Worm (Caenorhabditis elegans) whole organism, L1 larva: ENCODE measurements around the gene csq-1.
A peak's percentile ranks its signal among the peaks of the same experiment; 100 is the strongest.

Experiments
- C04F5.9 ChIP-seq: sonication (generic microtip); optimal IDR thresholded peaks from 2 replicates; lab custom pipeline; 2016; ENCODE audit warnings: missing genetic modification characterization, missing compliant biosample characterization
- C34B4.2 ChIP-seq: sonication (generic microtip); optimal IDR thresholded peaks from 2 replicates; lab custom pipeline; 2017; ENCODE audit warnings: mild to moderate bottlenecking, missing genetic modification characterization, missing compliant biosample characterization
- Y116A8C.19 ChIP-seq: sonication (generic microtip); optimal IDR thresholded peaks from 2 replicates; lab custom pipeline; 2016; ENCODE audit warnings: missing compliant biosample characterization, missing genetic modification characterization, borderline replicate concordance
- aha-1 ChIP-seq: fragments of 150-350 bp; optimal IDR thresholded peaks from 2 replicates; lab custom pipeline; 2014; ENCODE audit warnings: missing biosample characterization, missing genetic modification characterization
- ama-1 ChIP-seq: fragments of 150-350 bp; optimal IDR thresholded peaks from 2 replicates; lab custom pipeline; 2014
- blmp-1 ChIP-seq: fragments of 150-350 bp; optimal IDR thresholded peaks from 2 replicates; lab custom pipeline; 2014; ENCODE audit warnings: missing biosample characterization, missing genetic modification characterization
- ceh-63 ChIP-seq: fragments of 200-800 bp; sonication (Bioruptor generic); optimal IDR thresholded peaks from 2 replicates; lab custom pipeline; 2018; ENCODE audit warnings: mild to moderate bottlenecking, missing genetic modification characterization, missing compliant biosample characterization
- ceh-8 ChIP-seq: fragments of 200-800 bp; sonication (Bioruptor generic); optimal IDR thresholded peaks from 2 replicates; lab custom pipeline; 2018; ENCODE audit warnings: mild to moderate bottlenecking, missing genetic modification characterization, moderate library complexity, missing compliant biosample characterization
- ceh-88 ChIP-seq: fragments of 200-800 bp; sonication (Bioruptor generic); IDR thresholded peaks from 2 replicates; pipeline ENCODE4 v1.3.6; 2022; ENCODE audit warnings: missing genetic modification characterization, missing compliant biosample characterization
- ces-1 ChIP-seq: fragments of 150-350 bp; optimal IDR thresholded peaks from 2 replicates; lab custom pipeline; 2014; ENCODE audit warnings: missing biosample characterization, missing genetic modification reagents, missing genetic modification characterization
- dpl-1 ChIP-seq, 3 experiments: fragments of 150-350 bp in 2 of 3; sonication (generic microtip) in 1 of 3; optimal IDR thresholded peaks; 2 replicates each; lab custom pipeline; 2014 to 2017; ENCODE audit warnings: missing biosample characterization in 3 of 3, missing genetic modification characterization in 3 of 3, missing genetic modification reagents in 3 of 3
- efl-1 ChIP-seq, 4 experiments: fragments of 150-350 bp; optimal IDR thresholded peaks in 3 of 4; peaks in 1 of 4; 1 replicate in 1 of 4; 2 replicates in 3 of 4; lab custom pipeline; 2014; ENCODE audit warnings: missing biosample characterization in 2 of 4, missing genetic modification characterization in 2 of 4, missing genetic modification reagents in 2 of 4
- egl-13 ChIP-seq: sonication (generic microtip); optimal IDR thresholded peaks from 2 replicates; lab custom pipeline; 2016; ENCODE audit warnings: missing genotype, missing genetic modification reagents, missing genetic modification characterization, missing compliant biosample characterization
- elt-2 ChIP-seq: sonication (generic microtip); optimal IDR thresholded peaks from 2 replicates; lab custom pipeline; 2016; ENCODE audit warnings: missing genetic modification characterization, mild to moderate bottlenecking, inconsistent platforms, missing compliant biosample characterization, missing genetic modification reagents
- fkh-10 ChIP-seq: sonication (generic microtip); optimal IDR thresholded peaks from 2 replicates; lab custom pipeline; 2017; ENCODE audit warnings: missing biosample characterization, missing genetic modification reagents, missing genetic modification characterization
- grh-1 ChIP-seq: fragments of 200-800 bp; sonication (Bioruptor generic); IDR thresholded peaks from 2 replicates; pipeline ENCODE4 v1.3.6; 2022; ENCODE audit warnings: missing genetic modification reagents, missing genetic modification characterization, missing compliant biosample characterization
- hlh-17 ChIP-seq: fragments of 200-800 bp; sonication (Bioruptor generic); optimal IDR thresholded peaks from 2 replicates; lab custom pipeline; 2018; ENCODE audit warnings: missing genetic modification characterization, mild to moderate bottlenecking, missing compliant biosample characterization, moderate library complexity, borderline replicate concordance
- hpl-2 ChIP-seq: fragments of 150-350 bp; optimal IDR thresholded peaks from 2 replicates; lab custom pipeline; 2014; ENCODE audit warnings: missing biosample characterization, missing genetic modification reagents, missing genetic modification characterization
- lin-15B ChIP-seq: fragments of 150-350 bp; sonication (generic microtip); optimal IDR thresholded peaks from 3 replicates; lab custom pipeline; 2014; ENCODE audit warnings: missing biosample characterization, missing genetic modification characterization
- lin-39 ChIP-seq: fragments of 150-350 bp; optimal IDR thresholded peaks from 2 replicates; lab custom pipeline; 2014; ENCODE audit warnings: missing biosample characterization, missing genetic modification reagents, missing genetic modification characterization
- lsy-2 ChIP-seq, 2 experiments: fragments of 150-350 bp; optimal IDR thresholded peaks; 2 replicates each; lab custom pipeline; 2014; ENCODE audit warnings: missing biosample characterization in 2 of 2, missing genetic modification characterization in 2 of 2
- mab-9 ChIP-seq: fragments of 200-800 bp; sonication (Bioruptor generic); IDR thresholded peaks from 2 replicates; pipeline ENCODE4 v1.3.6; 2022; ENCODE audit warnings: missing genetic modification reagents, missing genetic modification characterization, missing compliant biosample characterization
- mef-2 ChIP-seq: fragments of 150-350 bp; optimal IDR thresholded peaks from 2 replicates; lab custom pipeline; 2014; ENCODE audit warnings: missing biosample characterization, missing genetic modification characterization
- nhr-19 ChIP-seq: fragments of 200-800 bp; sonication (Bioruptor generic); conservative IDR thresholded peaks from 2 replicates; pipeline ENCODE4 v1.3.6; 2022; ENCODE audit warnings: missing genetic modification characterization, missing compliant biosample characterization
- nhr-237 ChIP-seq: fragments of 150-350 bp; optimal IDR thresholded peaks from 2 replicates; lab custom pipeline; 2014; ENCODE audit warnings: missing biosample characterization, missing genetic modification characterization
- nhr-28 ChIP-seq: fragments of 150-350 bp; optimal IDR thresholded peaks from 2 replicates; lab custom pipeline; 2014; ENCODE audit warnings: missing biosample characterization, missing genetic modification characterization
- nhr-77 ChIP-seq: fragments of 150-350 bp; optimal IDR thresholded peaks from 2 replicates; lab custom pipeline; 2014; ENCODE audit warnings: missing biosample characterization, missing genetic modification characterization
- nhr-90 ChIP-seq: sonication (generic microtip); optimal IDR thresholded peaks from 2 replicates; lab custom pipeline; 2016; ENCODE audit warnings: mild to moderate bottlenecking, missing genetic modification characterization, missing compliant biosample characterization; ENCODE audit not compliant: poor library complexity
- pqm-1 ChIP-seq: sonication (generic microtip); optimal IDR thresholded peaks from 3 replicates; lab custom pipeline; 2017; ENCODE audit warnings: missing biosample characterization, missing genetic modification characterization
- rnt-1 ChIP-seq: sonication (generic microtip); optimal IDR thresholded peaks from 2 replicates; lab custom pipeline; 2016; ENCODE audit warnings: mild to moderate bottlenecking, missing genetic modification characterization, moderate library complexity, missing compliant biosample characterization
- snpc-4 ChIP-seq: fragments of 150-350 bp; optimal IDR thresholded peaks from 2 replicates; lab custom pipeline; 2014; ENCODE audit warnings: missing biosample characterization, missing genetic modification characterization
- snu-23 ChIP-seq: sonication (generic microtip); optimal IDR thresholded peaks from 2 replicates; lab custom pipeline; 2016; ENCODE audit warnings: missing genetic modification characterization, missing compliant biosample characterization
- sox-4 ChIP-seq: sonication (generic microtip); optimal IDR thresholded peaks from 2 replicates; lab custom pipeline; 2016; ENCODE audit warnings: missing genetic modification characterization, missing compliant biosample characterization
- sup-37 ChIP-seq: fragments of 200-800 bp; sonication (Bioruptor generic); optimal IDR thresholded peaks from 2 replicates; lab custom pipeline; 2018; ENCODE audit warnings: mild to moderate bottlenecking, missing genetic modification characterization, missing compliant biosample characterization
- unc-130 ChIP-seq: fragments of 150-350 bp; optimal IDR thresholded peaks from 2 replicates; lab custom pipeline; 2017; ENCODE audit warnings: missing biosample characterization, missing genetic modification characterization, inconsistent platforms
- unc-30 ChIP-seq: sonication (generic microtip); optimal IDR thresholded peaks from 2 replicates; lab custom pipeline; 2017; ENCODE audit warnings: missing biosample characterization, missing genetic modification characterization
- vab-15 ChIP-seq: sonication (generic microtip); optimal IDR thresholded peaks from 2 replicates; lab custom pipeline; 2017; ENCODE audit warnings: missing genotype, mild to moderate bottlenecking, missing genetic modification characterization, missing compliant biosample characterization
- xbp-1 ChIP-seq: sonication (generic microtip); optimal IDR thresholded peaks from 2 replicates; lab custom pipeline; 2016; ENCODE audit warnings: missing genetic modification characterization, missing compliant biosample characterization
- ztf-11 ChIP-seq, 2 experiments: sonication (generic microtip); optimal IDR thresholded peaks; 2 replicates each; lab custom pipeline; 2016 to 2017; ENCODE audit warnings: missing genetic modification characterization in 2 of 2, missing biosample characterization in 1 of 2, missing compliant biosample characterization in 1 of 2

The csq-1 gene

DNA sequence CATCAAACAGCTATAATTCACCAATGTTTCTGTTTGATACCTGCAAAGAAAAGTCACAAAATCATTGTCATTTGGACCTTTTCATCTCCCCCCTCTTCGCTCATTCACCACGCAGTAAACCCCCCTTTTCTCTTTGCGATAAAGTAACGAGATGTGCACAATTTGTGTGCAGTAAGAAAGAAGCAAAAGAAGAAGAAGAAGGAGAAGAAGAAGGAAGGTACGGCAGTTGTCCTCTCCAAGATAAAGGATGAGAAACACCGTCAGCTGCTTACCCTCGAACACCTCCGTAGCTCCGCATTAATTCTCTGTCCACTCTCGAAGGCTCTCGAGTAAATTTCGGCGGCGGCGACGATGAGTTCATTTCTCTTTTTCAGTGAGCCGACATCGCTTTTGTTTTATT, 31.2 kb upstream of the csq-1 start (continued):
- TF ChIP-seq hpl-2 (GFP tag; lab: Kevin White, UChicago), result no peak

DNA sequence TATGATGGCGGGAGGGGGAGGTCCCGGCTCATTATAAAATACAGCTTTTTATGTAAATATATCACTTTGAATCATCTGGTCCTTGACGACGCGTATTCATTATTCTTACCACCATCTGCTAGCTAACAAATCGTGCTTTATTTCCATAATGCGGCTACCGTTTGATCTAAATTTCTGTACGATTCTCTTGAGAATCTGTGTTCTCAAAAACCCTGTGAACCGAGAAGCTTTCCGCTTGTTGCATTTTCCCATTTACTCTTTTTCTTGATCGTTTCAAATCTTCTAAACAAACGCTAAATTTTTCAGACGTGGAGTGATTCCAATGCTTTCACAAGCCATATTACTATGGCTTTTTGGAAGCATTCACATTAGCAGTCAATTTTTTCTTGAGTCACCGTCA, 30.0 kb upstream of the csq-1 start, which contains the start of gene syg-2:
syg-2 (plus strand) TSS at position 301 of the 400 bp plus-strand sequence.
- TF ChIP-seq vab-15 (tag; lab: Kevin White, UChicago) (no peak), mab-9 (GFP tag; lab: Robert Waterston, UW) (no peak)

DNA sequence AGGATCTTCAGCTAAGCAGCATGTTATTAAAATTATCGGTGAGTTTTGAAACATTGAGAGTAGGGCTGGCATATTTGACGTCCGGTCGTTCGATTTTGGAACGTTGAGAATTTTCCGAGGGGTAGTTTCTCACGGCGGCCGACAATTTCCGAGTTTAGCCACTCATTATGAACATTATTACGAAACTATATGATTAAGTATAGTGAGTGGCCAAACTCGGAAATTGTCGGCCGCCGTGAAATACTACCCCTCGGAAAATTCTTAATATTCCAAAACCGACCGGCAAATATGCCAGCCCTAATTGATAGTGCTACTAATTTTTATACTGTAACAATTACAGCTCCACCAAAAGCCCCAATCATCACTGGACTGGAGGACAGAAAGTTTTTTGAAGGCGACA, 27.2 kb upstream of the csq-1 start:
- TF ChIP-seq aha-1, result no peak
- TF ChIP-seq nhr-28 (tag; lab: Kevin White, UChicago), result no peak
- TF ChIP-seq nhr-90, result no peak
- TF ChIP-seq Y116A8C.19 (tag; lab: Kevin White, UChicago), result no peak
- TF ChIP-seq efl-1 (optimal IDR thresholded peaks at IDR 0.05; lab: Kevin White, UChicago), result no peak
- no peak for TF ChIP-seq efl-1 (GFP tag; optimal IDR thresholded peaks at IDR 0.05 in 1 of 2; lab: Kevin White, UChicago)
- no peak for TF ChIP-seq elt-2 (tag; lab: Kevin White, UChicago)
- no peak for TF ChIP-seq sup-37 (GFP tag; lab: Kevin White, UChicago)
- no peak for TF ChIP-seq sox-4
- no peak for TF ChIP-seq nhr-19 (GFP tag; lab: Robert Waterston, UW)
- no peak for TF ChIP-seq C04F5.9
- no peak for TF ChIP-seq pqm-1 (tag; lab: Kevin White, UChicago)
- TF ChIP-seq mef-2 (tag; lab: Kevin White, UChicago), result no peak
- no peak for TF ChIP-seq fkh-10
- no peak for TF ChIP-seq ceh-8 (GFP tag; lab: Kevin White, UChicago)
- no peak for TF ChIP-seq ama-1 (lab: Kevin White, UChicago)
- TF ChIP-seq ces-1, result no peak
- TF ChIP-seq xbp-1 (tag; lab: Kevin White, UChicago), result no peak
- no peak for TF ChIP-seq unc-30 (tag; lab: Kevin White, UChicago)
- no peak for TF ChIP-seq ceh-63 (GFP tag; lab: Kevin White, UChicago)
- TF ChIP-seq nhr-237, result no peak

DNA sequence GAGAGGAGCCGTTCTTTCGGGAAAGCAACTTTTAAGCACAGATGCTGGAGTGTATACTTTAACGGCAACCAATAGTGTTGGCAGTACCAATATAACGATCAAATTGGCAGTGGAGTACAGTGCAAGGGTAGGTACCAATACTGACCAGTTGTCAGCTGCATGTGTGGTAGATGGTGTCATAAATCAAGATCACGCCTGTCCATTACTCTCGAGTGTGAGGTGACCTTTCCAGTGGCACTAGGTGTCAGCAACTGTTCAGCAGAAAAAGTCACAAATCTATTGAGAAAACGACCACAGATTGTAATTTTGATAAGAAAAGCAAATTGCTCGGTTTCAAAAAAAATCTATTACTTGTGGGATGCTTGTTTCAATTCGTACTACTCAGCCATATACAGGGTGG, 25.2 kb upstream of the csq-1 start:
- TF ChIP-seq blmp-1 (tag; lab: Kevin White, UChicago), result no peak
- TF ChIP-seq unc-130 (tag; lab: Kevin White, UChicago), result no peak
- TF ChIP-seq rnt-1 (tag; lab: Kevin White, UChicago), result peak; percentile 66

DNA sequence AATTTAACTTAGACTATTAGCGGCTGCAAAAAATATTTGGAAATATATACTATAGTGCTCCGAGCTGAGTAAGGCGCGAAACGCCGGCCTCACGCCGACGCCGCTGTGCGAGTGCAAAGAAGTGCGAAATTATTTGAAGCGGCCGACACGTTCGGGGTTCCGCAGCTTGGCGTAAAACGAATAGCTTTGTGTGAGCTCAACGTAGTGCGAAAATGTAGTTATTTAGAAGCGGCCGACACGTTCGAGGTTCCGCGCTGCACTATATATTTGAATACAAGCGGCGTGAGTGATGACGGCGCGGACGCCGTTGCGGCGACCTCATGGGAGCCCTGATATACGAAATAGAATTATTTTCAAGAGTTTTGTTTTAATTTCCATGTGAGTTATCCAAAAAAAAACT, 22.8 kb upstream of the csq-1 start:
- TF ChIP-seq elt-2 (tag; lab: Kevin White, UChicago) (no peak), ceh-88 (GFP tag; lab: Robert Waterston, UW) (no peak), snu-23 (GFP tag; lab: Kevin White, UChicago) (no peak), dpl-1 (GFP tag; optimal IDR thresholded peaks at IDR 0.05; lab: Kevin White, UChicago) (no peak), snpc-4 (tag; lab: Kevin White, UChicago) (peak; percentile 65), ztf-11 (tag; optimal IDR thresholded peaks at IDR 0.05; lab: Kevin White, UChicago) (no peak)

DNA sequence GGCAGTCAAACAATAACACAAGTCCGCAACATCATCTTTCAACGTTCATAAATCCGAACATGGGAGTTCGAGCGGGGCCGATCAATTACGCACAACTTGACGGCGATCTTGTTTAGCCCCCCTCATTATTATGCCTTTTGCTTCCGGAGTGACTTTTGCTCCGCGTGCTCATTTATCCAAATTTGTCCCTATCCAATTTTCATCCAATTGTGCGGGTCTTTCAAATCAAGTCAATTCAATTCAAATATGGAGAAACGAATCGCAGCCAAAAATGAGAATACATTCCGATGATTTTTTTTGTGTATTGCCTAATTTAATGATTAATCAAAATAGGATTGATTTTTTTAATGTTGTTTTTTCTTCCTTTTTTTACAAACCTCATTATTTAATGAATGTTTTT, 22.2 kb upstream of the csq-1 start:
- no peak for TF ChIP-seq lin-15B
- no peak for TF ChIP-seq lsy-2 (tag; optimal IDR thresholded peaks at IDR 0.05; lab: Kevin White, UChicago)
- no peak for TF ChIP-seq nhr-77 (tag; lab: Kevin White, UChicago)
- no peak for TF ChIP-seq grh-1 (GFP tag; lab: Robert Waterston, UW)
- TF ChIP-seq unc-130 (tag; lab: Kevin White, UChicago), result no peak
- no peak for TF ChIP-seq lin-39 (tag; lab: Kevin White, UChicago)
- TF ChIP-seq egl-13 (tag; lab: Kevin White, UChicago), result no peak
- TF ChIP-seq hlh-17, result no peak
- TF ChIP-seq ztf-11 (tag; optimal IDR thresholded peaks at IDR 0.05; lab: Kevin White, UChicago), result no peak
- no peak for TF ChIP-seq C34B4.2 (tag; lab: Kevin White, UChicago)
